Worm (Caenorhabditis elegans) whole organism, midembryonic: ENCODE measurements around the gene srx-29.
"Not testable (repeated sequence)": the region's sequence is repeated elsewhere in the genome, so short reads cannot be mapped to it uniquely, and the experiment has no call there.

Experiments used
- T22C8.4 ChIP-seq: fragments of 200-800 bp; sonication (Bioruptor generic); IDR thresholded peaks from 2 replicates; pipeline ENCODE4 v1.3.6; 2022; ENCODE audit warnings: missing genetic modification characterization, missing compliant biosample characterization
- cog-1 ChIP-seq: sonication (generic microtip); optimal IDR thresholded peaks from 2 replicates; lab custom pipeline; 2016; ENCODE audit warnings: missing genetic modification characterization, missing compliant biosample characterization
- flt-1 ChIP-seq: fragments of 200-800 bp; sonication (Bioruptor generic); IDR thresholded peaks from 2 replicates; pipeline ENCODE4 v1.3.6; 2022; ENCODE audit warnings: missing genetic modification characterization, missing compliant biosample characterization
- klf-2 ChIP-seq: fragments of 200-800 bp; sonication (Bioruptor generic); conservative IDR thresholded peaks from 2 replicates; pipeline ENCODE4 v1.3.6; 2022; ENCODE audit warnings: missing genetic modification reagents, missing genetic modification characterization, missing compliant biosample characterization
- med-1 ChIP-seq: sonication (generic microtip); optimal IDR thresholded peaks from 2 replicates; lab custom pipeline; 2017; ENCODE audit warnings: missing genetic modification characterization, mild to moderate bottlenecking, missing compliant biosample characterization, antibody characterized with exemption, missing genetic modification reagents; ENCODE audit not compliant: insufficient read depth
- ref-1 ChIP-seq: fragments of 200-800 bp; sonication (Bioruptor generic); conservative IDR thresholded peaks from 2 replicates; pipeline ENCODE4 v1.3.6; 2022; ENCODE audit warnings: missing genetic modification reagents, missing genetic modification characterization, missing compliant biosample characterization
- tab-1 ChIP-seq: fragments of 200-800 bp; sonication (Bioruptor generic); IDR thresholded peaks from 2 replicates; pipeline ENCODE4 v1.3.6; 2022; ENCODE audit warnings: missing genetic modification characterization, missing compliant biosample characterization
- ztf-23 ChIP-seq: fragments of 200-800 bp; sonication (Bioruptor generic); IDR thresholded peaks from 2 replicates; pipeline ENCODE4 v1.3.6; 2022; ENCODE audit warnings: missing genetic modification reagents, missing genetic modification characterization, missing compliant biosample characterization
- ztf-29 ChIP-seq: fragments of 200-800 bp; sonication (Bioruptor generic); IDR thresholded peaks from 2 replicates; pipeline ENCODE4 v1.3.6; 2022; ENCODE audit warnings: missing genetic modification reagents, missing genetic modification characterization, missing compliant biosample characterization

The srx-29 gene

ce11 chrV:15698099-15698498 is at the start of gene srx-29:
TSS of gene srx-29 (minus strand) at chrV:15698199.
- TF ChIP-seq ref-1 = no peak
- TF ChIP-seq T22C8.4 (GFP tag; lab: Robert Waterston, UW) = no peak
- TF ChIP-seq flt-1 (GFP tag; lab: Robert Waterston, UW) = no peak
- TF ChIP-seq tab-1 = no peak
- no peak for TF ChIP-seq klf-2
- TF ChIP-seq cog-1 (tag; lab: Kevin White, UChicago) = no peak
- TF ChIP-seq ztf-23 (GFP tag; lab: Robert Waterston, UW) = no peak
- TF ChIP-seq ztf-29 (GFP tag; lab: Robert Waterston, UW) = no peak
- no peak for TF ChIP-seq med-1 (GFP tag; lab: Kevin White, UChicago)

DNA sequence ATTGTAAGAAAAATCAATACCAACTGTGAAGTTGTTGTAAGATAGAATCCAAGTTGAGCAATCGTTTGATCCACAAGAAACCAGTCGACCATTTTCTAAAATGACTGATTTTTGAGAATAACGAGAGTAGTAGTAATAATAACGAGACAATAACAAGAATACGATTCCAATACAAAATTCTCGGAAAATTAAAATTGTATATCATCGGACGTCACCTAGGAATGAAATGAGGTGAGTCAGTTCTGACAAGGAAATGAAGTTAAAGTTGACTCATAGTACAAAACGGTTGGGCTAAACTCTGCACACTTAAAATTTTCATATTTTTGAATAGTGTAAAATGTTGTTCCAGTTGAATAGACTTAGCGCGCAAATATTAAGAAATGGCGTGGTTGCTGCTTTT is 46.4 kb upstream of the srx-29 start, which contains the start of gene str-19:
Gene str-19, minus strand, starts transcription at position 101 of the 400 bp plus-strand sequence.
- TF ChIP-seq ztf-29 (GFP tag; lab: Robert Waterston, UW); med-1 (GFP tag; lab: Kevin White, UChicago); ztf-23 (GFP tag; lab: Robert Waterston, UW): not testable (repeated sequence)

DNA sequence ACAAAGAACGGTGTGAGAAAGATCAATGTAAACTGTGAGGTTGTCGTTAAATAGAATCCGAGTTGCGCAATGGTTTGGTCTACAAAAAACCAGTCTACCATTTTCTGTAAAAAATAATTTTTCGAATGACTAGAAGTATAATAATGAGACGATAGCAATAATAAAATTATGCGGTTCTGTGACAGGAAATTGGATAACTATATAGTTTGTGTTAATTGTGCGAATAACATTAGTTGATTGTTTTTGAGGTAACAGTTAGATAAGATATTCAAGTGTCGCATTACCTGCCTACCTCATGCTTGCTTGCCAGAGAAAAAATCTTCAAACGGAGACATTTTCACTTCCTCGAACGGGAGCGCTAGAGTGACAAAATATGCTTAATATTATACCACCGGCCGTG is 43.9 kb upstream of the srx-29 start, which contains the start of gene str-18:
Gene str-18, minus strand, starts transcription at position 101 of the 400 bp plus-strand sequence.
- TF ChIP-seq ref-1 (no peak), ztf-23 (GFP tag; lab: Robert Waterston, UW) (no peak), flt-1 (GFP tag; lab: Robert Waterston, UW) (no peak), T22C8.4 (GFP tag; lab: Robert Waterston, UW) (no peak), med-1 (GFP tag; lab: Kevin White, UChicago) (no peak), klf-2 (no peak)

ce11 chrV:15735720-15736119 is 37.7 kb upstream of the srx-29 start, which contains the start of gene str-27:
TSS of gene str-27 (minus strand) at chrV:15735820.
- no peak for TF ChIP-seq klf-2
- no peak for TF ChIP-seq T22C8.4 (GFP tag; lab: Robert Waterston, UW)
- TF ChIP-seq tab-1 = no peak
- TF ChIP-seq ref-1 = no peak
- TF ChIP-seq ztf-29 (GFP tag; lab: Robert Waterston, UW) = no peak
- TF ChIP-seq flt-1 (GFP tag; lab: Robert Waterston, UW) = no peak
- no peak for TF ChIP-seq med-1 (GFP tag; lab: Kevin White, UChicago)
- TF ChIP-seq ztf-23 (GFP tag; lab: Robert Waterston, UW) = no peak
- TF ChIP-seq cog-1 (tag; lab: Kevin White, UChicago) = no peak

- no peak for TF ChIP-seq flt-1 (GFP tag; lab: Robert Waterston, UW)
- no peak for TF ChIP-seq T22C8.4 (GFP tag; lab: Robert Waterston, UW)
- TF ChIP-seq tab-1 = no peak
- TF ChIP-seq ref-1 = no peak
- no peak for TF ChIP-seq med-1 (GFP tag; lab: Kevin White, UChicago)
- no peak for TF ChIP-seq klf-2
- no peak for TF ChIP-seq ztf-29 (GFP tag; lab: Robert Waterston, UW)
- TF ChIP-seq ztf-23 (GFP tag; lab: Robert Waterston, UW) = no peak
- no peak for TF ChIP-seq cog-1 (tag; lab: Kevin White, UChicago)
These were observed 35.6 kb upstream of the srx-29 start, which contains the start of gene T23D5.3 for ce11 chrV:15733568-15733967. TSS of gene T23D5.3 (minus strand) at chrV:15733668.

DNA sequence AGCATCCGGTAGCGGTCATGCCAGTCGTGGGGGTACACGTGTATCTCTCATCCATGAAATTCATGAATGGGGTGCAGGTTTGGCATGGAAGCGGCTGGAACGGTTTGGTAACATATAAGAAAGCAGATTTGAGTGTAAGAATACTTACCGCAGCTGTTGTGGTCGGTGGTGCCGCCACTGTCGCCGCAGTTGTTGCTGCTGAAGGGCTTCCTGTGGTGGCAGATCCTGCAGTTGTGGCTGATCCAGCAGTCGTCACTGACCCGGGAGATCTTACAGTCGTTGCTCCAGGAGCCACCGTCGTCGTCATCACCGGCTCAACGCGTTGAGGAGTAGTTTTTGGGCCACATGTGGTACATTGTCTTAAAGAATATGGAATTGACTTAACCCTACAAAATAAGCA is 35.0 kb upstream of the srx-29 start:
- no peak for TF ChIP-seq T22C8.4 (GFP tag; lab: Robert Waterston, UW)
- no peak for TF ChIP-seq ztf-29 (GFP tag; lab: Robert Waterston, UW)
- TF ChIP-seq flt-1 (GFP tag; lab: Robert Waterston, UW) = no peak
- no peak for TF ChIP-seq tab-1
- TF ChIP-seq ztf-23 (GFP tag; lab: Robert Waterston, UW) = no peak
- TF ChIP-seq ref-1 = no peak
- TF ChIP-seq cog-1 (tag; lab: Kevin White, UChicago) = no peak
- no peak for TF ChIP-seq med-1 (GFP tag; lab: Kevin White, UChicago)
- no peak for TF ChIP-seq klf-2

ce11 chrV:15732209-15732608 is 34.2 kb upstream of the srx-29 start, which contains the start of gene str-38:
TSS of gene str-38 (minus strand) at chrV:15732309.
- TF ChIP-seq tab-1 = no peak
- TF ChIP-seq ref-1 = no peak
- TF ChIP-seq ztf-29 (GFP tag; lab: Robert Waterston, UW) = no peak
- no peak for TF ChIP-seq T22C8.4 (GFP tag; lab: Robert Waterston, UW)
- no peak for TF ChIP-seq klf-2
- no peak for TF ChIP-seq ztf-23 (GFP tag; lab: Robert Waterston, UW)
- no peak for TF ChIP-seq med-1 (GFP tag; lab: Kevin White, UChicago)
- no peak for TF ChIP-seq flt-1 (GFP tag; lab: Robert Waterston, UW)
- no peak for TF ChIP-seq cog-1 (tag; lab: Kevin White, UChicago)

DNA sequence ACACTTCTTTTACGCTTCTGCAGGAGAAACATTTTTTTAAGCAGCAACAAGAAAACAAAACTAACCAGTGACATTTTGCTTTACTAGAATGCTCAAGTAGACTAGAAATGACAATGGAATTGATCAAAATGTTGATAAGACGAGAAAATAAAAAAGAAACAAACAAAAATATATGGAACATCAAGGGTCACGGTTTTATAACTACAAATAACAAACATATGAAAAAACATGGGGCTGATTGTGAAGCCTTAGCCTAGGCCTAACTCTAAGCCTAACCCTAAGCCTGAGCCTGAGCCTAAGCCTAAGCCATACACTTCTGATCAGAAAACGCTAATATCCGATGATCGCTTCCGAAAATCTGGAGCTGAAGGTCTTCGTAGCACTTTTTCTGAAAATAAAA is 32.5 kb upstream of the srx-29 start, which contains the start of gene Y6E2A.10:
Gene Y6E2A.10, minus strand, starts transcription at position 101 of the 400 bp plus-strand sequence.
- TF ChIP-seq cog-1 (tag; lab: Kevin White, UChicago) = no peak
- TF ChIP-seq ztf-23 (GFP tag; lab: Robert Waterston, UW) = no peak
- TF ChIP-seq tab-1 = no peak
- no peak for TF ChIP-seq med-1 (GFP tag; lab: Kevin White, UChicago)
- no peak for TF ChIP-seq klf-2
- no peak for TF ChIP-seq ref-1
- TF ChIP-seq T22C8.4 (GFP tag; lab: Robert Waterston, UW) = no peak
- no peak for TF ChIP-seq flt-1 (GFP tag; lab: Robert Waterston, UW)
- no peak for TF ChIP-seq ztf-29 (GFP tag; lab: Robert Waterston, UW)

DNA sequence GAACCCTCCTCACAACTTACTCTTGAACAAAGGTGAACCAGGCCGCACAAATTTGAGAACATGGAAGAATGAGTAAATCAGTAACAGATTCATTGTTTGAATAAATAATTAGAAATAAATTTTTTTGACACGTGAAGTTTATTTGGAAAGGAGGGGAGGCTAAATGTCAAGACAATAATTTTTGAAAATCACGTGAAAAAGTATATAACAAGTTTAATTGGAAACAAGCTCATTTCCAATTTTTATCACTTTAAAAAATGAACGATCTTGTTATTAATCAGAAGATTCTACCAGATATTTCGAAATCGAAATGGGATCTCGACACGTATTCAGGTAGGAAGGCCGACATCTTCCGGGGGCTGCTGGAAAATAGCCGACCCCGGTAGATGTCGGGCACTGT is 28.6 kb upstream of the srx-29 start, which contains the start of the genes irld-57 and sfxn-1.3:
Gene irld-57, minus strand, starts transcription at position 101 of the 400 bp plus-strand sequence.
Gene sfxn-1.3, plus strand, starts transcription at position 232 of the 400 bp plus-strand sequence.
- TF ChIP-seq flt-1 (GFP tag; lab: Robert Waterston, UW) = no peak
- no peak for TF ChIP-seq ztf-23 (GFP tag; lab: Robert Waterston, UW)
- no peak for TF ChIP-seq klf-2
- TF ChIP-seq med-1 (GFP tag; lab: Kevin White, UChicago) = no peak
- TF ChIP-seq T22C8.4 (GFP tag; lab: Robert Waterston, UW) = no peak
- TF ChIP-seq cog-1 (tag; lab: Kevin White, UChicago) = no peak
- TF ChIP-seq ztf-29 (GFP tag; lab: Robert Waterston, UW) = no peak
- no peak for TF ChIP-seq ref-1
- TF ChIP-seq tab-1 = no peak
